Worm (Caenorhabditis elegans): Measurements from ENCODE around the gene ham-3.

ce11 chrIII:10132495-10133450 lies 12.2 kb downstream of the ham-3 start:
- TF ChIP-seq ama-1 (optimal IDR thresholded peaks at IDR 0.05) (no peak), sea-1 (GFP tag; conservative IDR thresholded peaks at IDR 0.05) (no peak), tbx-37 (GFP tag; conservative IDR thresholded peaks at IDR 0.05) (no peak), B0310.2 (tag; optimal IDR thresholded peaks at IDR 0.05) (no peak)
